Worm (Caenorhabditis elegans) whole organism, young adult: ENCODE results near the gene npr-31.

ENCODE experiments used
- ama-1 ChIP-seq, 3 experiments: fragments of 150-350 bp in 1 of 3; sonication (generic microtip) in 2 of 3; optimal IDR thresholded peaks; 2 replicates each; lab custom pipeline; 2014 to 2018; ENCODE audit warnings: missing biosample characterization in 2 of 3, missing genetic modification characterization in 2 of 3, missing genetic modification reagents in 2 of 3
- ceh-40 ChIP-seq: fragments of 200-800 bp; sonication (Bioruptor generic); IDR thresholded peaks from 2 replicates; pipeline ENCODE4 v1.3.6; 2022; ENCODE audit warnings: missing genetic modification characterization, missing compliant biosample characterization

DNA sequence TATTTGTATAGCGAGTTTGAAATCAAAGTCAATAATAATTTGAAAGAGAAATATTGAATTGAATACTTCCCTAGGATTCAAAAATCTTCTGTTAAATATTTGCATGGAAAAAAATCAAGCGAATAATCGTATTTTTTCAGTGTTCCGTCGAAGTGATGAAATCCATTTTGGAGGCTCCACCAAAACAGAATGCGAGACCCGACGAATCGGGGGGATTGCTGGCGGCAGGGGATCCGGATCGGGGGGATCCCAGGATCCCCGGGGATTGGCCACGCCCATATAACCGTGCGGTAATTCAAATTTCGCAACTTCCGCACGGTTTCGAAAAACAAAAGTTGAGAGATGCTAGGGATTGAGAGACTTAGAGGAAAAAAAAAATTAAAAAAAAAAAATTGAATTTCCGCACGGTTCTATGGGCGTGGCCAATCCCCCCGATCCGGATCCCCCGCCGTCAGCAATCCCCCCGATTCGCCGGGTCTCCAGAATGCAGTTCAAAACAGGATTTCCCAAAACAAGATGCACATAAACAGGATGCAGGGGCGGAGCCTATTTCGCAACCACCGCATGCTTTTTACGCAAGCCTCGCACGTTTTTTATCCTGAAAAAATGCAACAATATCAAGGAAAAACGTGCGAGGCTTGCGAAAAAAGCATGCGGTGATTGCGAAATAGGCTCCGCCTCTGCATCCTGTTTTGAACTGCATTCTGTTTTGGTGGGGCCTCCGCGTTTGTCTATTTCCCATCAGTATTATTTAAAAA is 21.6 kb upstream of the npr-31 start, which contains the start of gene F10E7.11:
- TF ChIP-seq ama-1 (optimal IDR thresholded peaks at IDR 0.05; lab: Kevin White, UChicago) (no peak), ama-1 (GFP tag; optimal IDR thresholded peaks at IDR 0.05; lab: Kevin White, UChicago) (no peak), ceh-40 (no peak)
